Worm (Caenorhabditis elegans): ENCODE data around the gene acs-4.
A peak's percentile ranks its signal among the peaks of the same experiment; 100 is the strongest.

Gene acs-4

ce11 chrIII:7162065-7162762 is 5.4 kb upstream of the acs-4 start, which contains the start of the genes syf-2 and K04G7.1 (continued):
- no peak for TF ChIP-seq nhr-12 (tag; optimal IDR thresholded peaks at IDR 0.05)
- peak; percentile 64 for TF ChIP-seq C04F5.9 (tag; optimal IDR thresholded peaks at IDR 0.05)
- peak; percentile 71 for TF ChIP-seq fkh-10 (GFP tag; optimal IDR thresholded peaks at IDR 0.05)
- no peak for TF ChIP-seq ets-5 (GFP tag; IDR thresholded peaks at IDR 0.05)
- peak; percentile 86 for TF ChIP-seq jun-1 (tag; optimal IDR thresholded peaks at IDR 0.05)

ce11 chrIII:7165276-7165675 is 2.4 kb upstream of the acs-4 start:
- TF ChIP-seq C16A3.4 (tag; optimal IDR thresholded peaks at IDR 0.05) = no peak
- TF ChIP-seq rnt-1 (tag; optimal IDR thresholded peaks at IDR 0.05) = no peak
- TF ChIP-seq nhr-90 (tag; optimal IDR thresholded peaks at IDR 0.05; ENCODE audit: poor library complexity) = no peak
- TF ChIP-seq irx-1 (tag; optimal IDR thresholded peaks at IDR 0.05) = no peak
- TF ChIP-seq efl-1 (optimal IDR thresholded peaks at IDR 0.05) = no peak
- TF ChIP-seq efl-1 (GFP tag; optimal IDR thresholded peaks at IDR 0.05 in 1 of 2) = no peak
- TF ChIP-seq snpc-4 (tag; optimal IDR thresholded peaks at IDR 0.05) = no peak
- no peak for TF ChIP-seq grh-1 (GFP tag; IDR thresholded peaks at IDR 0.05)
- no peak for TF ChIP-seq lin-39 (tag; optimal IDR thresholded peaks at IDR 0.05)
- no peak for TF ChIP-seq nhr-47 (tag; optimal IDR thresholded peaks at IDR 0.05)
- TF ChIP-seq nhr-12 (tag; optimal IDR thresholded peaks at IDR 0.05) = no peak
- no peak for TF ChIP-seq jun-1 (tag; optimal IDR thresholded peaks at IDR 0.05)
- TF ChIP-seq mab-9 (GFP tag; IDR thresholded peaks at IDR 0.05) = no peak
- TF ChIP-seq F16B12.6 (tag; optimal IDR thresholded peaks at IDR 0.05) = no peak
- TF ChIP-seq zag-1 (tag; optimal IDR thresholded peaks at IDR 0.05) = no peak
- no peak for TF ChIP-seq hlh-4 (tag; optimal IDR thresholded peaks at IDR 0.05)
- no peak for TF ChIP-seq snu-23 (GFP tag; optimal IDR thresholded peaks at IDR 0.05)
- TF ChIP-seq pax-3 (tag; optimal IDR thresholded peaks at IDR 0.05) = no peak

DNA sequence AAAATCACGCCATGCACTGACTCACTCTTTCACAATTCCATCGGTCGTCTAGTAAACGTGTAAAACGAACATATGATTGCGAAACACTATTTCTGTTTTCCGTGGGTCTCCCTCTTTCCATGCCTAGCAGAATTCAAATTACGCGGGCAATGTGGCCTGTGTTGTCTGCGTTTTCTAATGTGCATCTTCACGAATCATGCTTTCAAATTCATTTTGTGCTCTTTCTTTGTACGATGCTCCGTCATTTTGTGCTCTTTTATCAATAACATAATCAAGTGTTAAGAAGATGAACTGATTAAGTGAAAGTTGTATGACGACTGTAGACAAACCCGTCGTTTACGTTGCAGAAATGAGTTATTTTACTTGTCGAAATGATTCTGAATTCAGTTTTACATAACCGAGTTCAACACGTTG is 1.8 kb upstream of the acs-4 start:
- TF ChIP-seq isw-1 (GFP tag; IDR thresholded peaks at IDR 0.05) (peak; percentile 17; the same call in 1 of the 2 replicates), vab-15 (tag; optimal IDR thresholded peaks at IDR 0.05) (no peak), snpc-4 (tag; optimal IDR thresholded peaks at IDR 0.05) (no peak), nhr-20 (tag; optimal IDR thresholded peaks at IDR 0.05) (peak; percentile 16), lin-14 (GFP tag; optimal IDR thresholded peaks at IDR 0.05) (peak; percentile 68), swsn-7 (tag; optimal IDR thresholded peaks at IDR 0.05) (peak; percentile 3), nhr-71 (tag; optimal IDR thresholded peaks at IDR 0.05) (peak; percentile 43), ets-5 (GFP tag; IDR thresholded peaks at IDR 0.05) (no peak), sox-4 (tag; optimal IDR thresholded peaks at IDR 0.05) (no peak), mdl-1 (tag; optimal IDR thresholded peaks at IDR 0.05) (peak in 1 of 2 experiments; percentile 11), xbp-1 (tag; optimal IDR thresholded peaks at IDR 0.05) (peak; percentile 77), ceh-8 (GFP tag; optimal IDR thresholded peaks at IDR 0.05) (no peak), F16B12.6 (tag; optimal IDR thresholded peaks at IDR 0.05) (no peak), skn-1 (tag; optimal IDR thresholded peaks at IDR 0.05) (peak; percentile 82), dpl-1 (GFP tag; optimal IDR thresholded peaks at IDR 0.05) (peak; percentile 39 to 66 (median 52)), pag-3 (tag; optimal IDR thresholded peaks at IDR 0.05; ENCODE audit: borderline replicate concordance, insufficient read depth) (no peak), pqm-1 (tag; optimal IDR thresholded peaks at IDR 0.05) (no peak), efl-3 (GFP tag; optimal IDR thresholded peaks at IDR 0.05) (no peak), aly-2 (tag; optimal IDR thresholded peaks at IDR 0.05) (no peak), blmp-1 (tag; optimal IDR thresholded peaks at IDR 0.05) (peak; percentile 53), elt-2 (tag; optimal IDR thresholded peaks at IDR 0.05) (peak; percentile 83), lin-35 (GFP tag; optimal IDR thresholded peaks at IDR 0.05) (peak; percentile 60 to 77), egl-27 (tag; optimal IDR thresholded peaks at IDR 0.05) (peak in 1 of 2 experiments; percentile 23), C04F5.9 (tag; optimal IDR thresholded peaks at IDR 0.05) (no peak), ztf-4 (tag; optimal IDR thresholded peaks at IDR 0.05) (no peak), nhr-19 (GFP tag; conservative IDR thresholded peaks at IDR 0.05) (no peak), mep-1 (tag; optimal IDR thresholded peaks at IDR 0.05) (peak; percentile 45), lsy-2 (tag; optimal IDR thresholded peaks at IDR 0.05) (peak in 1 of 2 experiments; percentile 47), sup-37 (GFP tag; optimal IDR thresholded peaks at IDR 0.05) (no peak), unc-98 (GFP tag; IDR thresholded peaks at IDR 0.05) (no peak), efl-1 (optimal IDR thresholded peaks at IDR 0.05) (peak; percentile 37 to 54), efl-1 (GFP tag; optimal IDR thresholded peaks at IDR 0.05 in 1 of 2) (peak; percentile 62 to 92), irx-1 (tag; optimal IDR thresholded peaks at IDR 0.05) (no peak), lin-15B (tag; optimal IDR thresholded peaks at IDR 0.05) (peak; percentile 26)
